5 fruit fly cellular contexts compared by ENCODE assay signal in the genomic region with DNA sequence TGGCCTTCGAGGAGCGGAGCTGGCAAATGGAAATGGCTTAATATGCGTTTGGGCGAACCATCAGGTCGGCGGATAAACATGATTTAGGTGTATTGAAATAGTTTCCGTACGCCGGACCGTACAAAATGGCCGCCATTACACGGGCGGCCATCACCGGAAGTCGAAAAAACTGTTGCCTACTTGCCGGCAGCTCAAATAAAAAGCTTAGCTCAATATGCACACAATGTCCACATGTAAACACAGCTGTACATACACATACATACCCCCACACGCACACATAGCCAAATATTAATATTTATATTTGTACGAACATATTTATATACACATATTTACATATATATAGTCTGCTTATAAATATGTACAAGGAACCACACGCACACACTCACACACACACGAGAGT.
TF ChIP-seq lines count a peak whose summit lies in the region.

No protein-coding gene starts in this region.

- TF ChIP-seq CTCF in whole organism, embryonic (GFP tag; optimal IDR thresholded peaks at IDR 0.05; lab: Kevin White, UChicago): no peak

TF ChIP-seq in whole organism, adult, 20 proteins besides CTCF, POLR2A, EP300 and RAD21:
- TF ChIP-seq bab1 (GFP tag; optimal IDR thresholded peaks at IDR 0.05; lab: Kevin White, UChicago) (peak; percentile 1), Mnt (GFP tag; optimal IDR thresholded peaks at IDR 0.05; lab: Kevin White, UChicago) (no peak)

TF ChIP-seq in whole organism, embryonic, 481 proteins besides CTCF, POLR2A, EP300 and RAD21 (continues in another document):
- TF ChIP-seq CG7839 (tag; optimal IDR thresholded peaks at IDR 0.05; lab: Kevin White, UChicago): peak; percentile 28
- TF ChIP-seq Xbp1 (GFP tag; optimal IDR thresholded peaks at IDR 0.05; lab: Kevin White, UChicago): peak; percentile 26
- peak; percentile 28; the same call in 1 of the 2 replicates for TF ChIP-seq CG4360 (GFP tag; IDR thresholded peaks at IDR 0.05; lab: Robert Waterston, UW)
- peak; percentile 41 for TF ChIP-seq CG17568 (GFP tag; optimal IDR thresholded peaks at IDR 0.05; lab: Kevin White, UChicago)
- TF ChIP-seq HLH3B (GFP tag; IDR thresholded peaks at IDR 0.05; lab: Robert Waterston, UW): peak; percentile 51; the same call in 1 of the 2 replicates
- TF ChIP-seq CG1233 (GFP tag; optimal IDR thresholded peaks at IDR 0.05; lab: Kevin White, UChicago): peak; percentile 42
- no peak for TF ChIP-seq zf30C (GFP tag; optimal IDR thresholded peaks at IDR 0.05; lab: Kevin White, UChicago)
- TF ChIP-seq chm (GFP tag; IDR thresholded peaks at IDR 0.05; lab: Robert Waterston, UW): peak; percentile 76
- TF ChIP-seq slp2 (GFP tag; optimal IDR thresholded peaks at IDR 0.05; lab: Kevin White, UChicago): no peak
- no peak for TF ChIP-seq pnt (GFP tag; optimal IDR thresholded peaks at IDR 0.05; lab: Kevin White, UChicago)
- peak; percentile 31 for TF ChIP-seq Vsx1 (GFP tag; optimal IDR thresholded peaks at IDR 0.05; lab: Kevin White, UChicago)
- peak; percentile 40 for TF ChIP-seq CG17359 (tag; optimal IDR thresholded peaks at IDR 0.05; lab: Kevin White, UChicago)
- TF ChIP-seq chif (GFP tag; optimal IDR thresholded peaks at IDR 0.05; lab: Kevin White, UChicago): no peak
- peak; percentile 25 for TF ChIP-seq CG7556 (GFP tag; optimal IDR thresholded peaks at IDR 0.05; lab: Kevin White, UChicago)
- TF ChIP-seq Gug (GFP tag; IDR thresholded peaks at IDR 0.05; lab: Robert Waterston, UW): no peak
- TF ChIP-seq zfh2 (GFP tag; optimal IDR thresholded peaks at IDR 0.05; lab: Kevin White, UChicago): no peak
- TF ChIP-seq CG11695 (GFP tag; IDR thresholded peaks at IDR 0.05; lab: Robert Waterston, UW): 0 out of 3 replicates have a peak, but pooled peaks have one; percentile 41
- TF ChIP-seq Hr39 (optimal IDR thresholded peaks at IDR 0.05; lab: Kevin White, UChicago): no peak
- peak; percentile 35 for TF ChIP-seq CG12391 (tag; optimal IDR thresholded peaks at IDR 0.05; lab: Kevin White, UChicago)
- TF ChIP-seq Med (GFP tag; lab: Kevin White, UChicago): peak; percentile 91
- TF ChIP-seq CG10209 (GFP tag; optimal IDR thresholded peaks at IDR 0.05; lab: Kevin White, UChicago): peak; percentile 43

TF ChIP-seq in whole organism, prepupa, 60 proteins besides CTCF, POLR2A, EP300 and RAD21 (continues in another document):
- no peak for TF ChIP-seq Hr39 (GFP tag; optimal IDR thresholded peaks at IDR 0.05; lab: Kevin White, UChicago)
- TF ChIP-seq CG8632 (GFP tag; optimal IDR thresholded peaks at IDR 0.05; lab: Kevin White, UChicago): peak; percentile 2
- TF ChIP-seq net (GFP tag; optimal IDR thresholded peaks at IDR 0.05; lab: Kevin White, UChicago): peak; percentile 33
- no peak for TF ChIP-seq fd59A (GFP tag; optimal IDR thresholded peaks at IDR 0.05; lab: Kevin White, UChicago)
- TF ChIP-seq Sox102F (GFP tag; optimal IDR thresholded peaks at IDR 0.05; lab: Kevin White, UChicago): no peak
- no peak for TF ChIP-seq CG8119 (GFP tag; IDR thresholded peaks at IDR 0.05; lab: Robert Waterston, UW)
- no peak for TF ChIP-seq Gug (GFP tag; IDR thresholded peaks at IDR 0.05; lab: Robert Waterston, UW)
- TF ChIP-seq CG10669 (GFP tag; optimal IDR thresholded peaks at IDR 0.05; lab: Kevin White, UChicago): no peak
- no peak for TF ChIP-seq Eip93F (GFP tag; optimal IDR thresholded peaks at IDR 0.05; lab: Kevin White, UChicago)
- no peak for TF ChIP-seq CG32006 (GFP tag; optimal IDR thresholded peaks at IDR 0.05; lab: Kevin White, UChicago)
- TF ChIP-seq Eip78C (GFP tag; lab: Kevin White, UChicago): peak; percentile 70
- no peak for TF ChIP-seq Lpt (GFP tag; optimal IDR thresholded peaks at IDR 0.05; lab: Kevin White, UChicago)
- peak; percentile 49 for TF ChIP-seq CG1621 (tag; optimal IDR thresholded peaks at IDR 0.05; lab: Kevin White, UChicago)
- peak; percentile 56; the same call in 2 of the 3 replicates for TF ChIP-seq eg (GFP tag; IDR thresholded peaks at IDR 0.05; lab: Robert Waterston, UW)
- TF ChIP-seq achi (GFP tag; optimal IDR thresholded peaks at IDR 0.05; lab: Kevin White, UChicago): peak; percentile 38
- TF ChIP-seq CG11762 (GFP tag; optimal IDR thresholded peaks at IDR 0.05; lab: Kevin White, UChicago; ENCODE audit: insufficient read depth): no peak
- 0 out of 3 replicates have a peak, but pooled peaks have one; percentile 19 for TF ChIP-seq CG6163 (GFP tag; IDR thresholded peaks at IDR 0.05; lab: Robert Waterston, UW)
- no peak for TF ChIP-seq Smox (GFP tag; optimal IDR thresholded peaks at IDR 0.05; lab: Kevin White, UChicago)
- no peak for TF ChIP-seq ss (GFP tag; optimal IDR thresholded peaks at IDR 0.05; lab: Kevin White, UChicago)
- no peak for TF ChIP-seq acj6 (GFP tag; optimal IDR thresholded peaks at IDR 0.05; lab: Kevin White, UChicago)
- TF ChIP-seq lz (GFP tag; optimal IDR thresholded peaks at IDR 0.05; lab: Kevin White, UChicago): no peak
- TF ChIP-seq topi (GFP tag; optimal IDR thresholded peaks at IDR 0.05; lab: Kevin White, UChicago): peak; percentile 6

TF ChIP-seq in whole organism, pupa, 21 proteins besides CTCF, POLR2A, EP300 and RAD21:
- no peak for TF ChIP-seq EcR (GFP tag; optimal IDR thresholded peaks at IDR 0.05; lab: Kevin White, UChicago)
- peak; percentile 17 for TF ChIP-seq Pif1A (GFP tag; optimal IDR thresholded peaks at IDR 0.05; lab: Kevin White, UChicago)
- no peak for TF ChIP-seq CG15710 (tag; optimal IDR thresholded peaks at IDR 0.05; lab: Kevin White, UChicago)
- TF ChIP-seq CG8301 (tag; optimal IDR thresholded peaks at IDR 0.05; lab: Kevin White, UChicago): no peak
- TF ChIP-seq CG10348 (GFP tag; IDR thresholded peaks at IDR 0.05; lab: Robert Waterston, UW): no peak
- no peak for TF ChIP-seq CG14655 (GFP tag; optimal IDR thresholded peaks at IDR 0.05; lab: Kevin White, UChicago)
- TF ChIP-seq CG8159 (tag; optimal IDR thresholded peaks at IDR 0.05; lab: Kevin White, UChicago): no peak
- TF ChIP-seq Pif1B (GFP tag; optimal IDR thresholded peaks at IDR 0.05; lab: Kevin White, UChicago): no peak
- TF ChIP-seq Snoo (tag; optimal IDR thresholded peaks at IDR 0.05; lab: Kevin White, UChicago): peak; percentile 40
- TF ChIP-seq CG34367 (tag; optimal IDR thresholded peaks at IDR 0.05; lab: Kevin White, UChicago): no peak
- TF ChIP-seq rn (GFP tag; IDR thresholded peaks at IDR 0.05; lab: Robert Waterston, UW): no peak
- TF ChIP-seq CG32121 (GFP tag; IDR thresholded peaks at IDR 0.05; lab: Robert Waterston, UW): no peak
- TF ChIP-seq CG17806 (tag; optimal IDR thresholded peaks at IDR 0.05; lab: Kevin White, UChicago): no peak
- no peak for TF ChIP-seq CG9948 (tag; optimal IDR thresholded peaks at IDR 0.05; lab: Kevin White, UChicago)
- peak; percentile 43; the same call in 1 of the 3 replicates for TF ChIP-seq fd96Ca (GFP tag; IDR thresholded peaks at IDR 0.05; lab: Robert Waterston, UW)
- peak; percentile 31; the same call in 1 of the 2 replicates for TF ChIP-seq Ets98B (GFP tag; IDR thresholded peaks at IDR 0.05; lab: Robert Waterston, UW)
- no peak for TF ChIP-seq CG13204 (GFP tag; optimal IDR thresholded peaks at IDR 0.05; lab: Kevin White, UChicago)
- TF ChIP-seq gl (tag; optimal IDR thresholded peaks at IDR 0.05; lab: Kevin White, UChicago): no peak
- TF ChIP-seq D1 (tag; optimal IDR thresholded peaks at IDR 0.05; lab: Kevin White, UChicago): no peak
- no peak for TF ChIP-seq CG12605 (GFP tag; IDR thresholded peaks at IDR 0.05; lab: Robert Waterston, UW)
- peak; percentile 85; the same call in 2 of the 3 replicates for TF ChIP-seq CG4496 (GFP tag; IDR thresholded peaks at IDR 0.05; lab: Robert Waterston, UW)

TF ChIP-seq in whole organism, wandering third instar larva, 38 proteins besides CTCF, POLR2A, EP300 and RAD21:
- peak; percentile 25 for TF ChIP-seq rgr (GFP tag; optimal IDR thresholded peaks at IDR 0.05; lab: Kevin White, UChicago)
- TF ChIP-seq Jra (GFP tag; optimal IDR thresholded peaks at IDR 0.05; lab: Kevin White, UChicago): no peak
- TF ChIP-seq Hr83 (GFP tag; optimal IDR thresholded peaks at IDR 0.05; lab: Kevin White, UChicago; ENCODE audit: poor library complexity, severe bottlenecking): peak; percentile 19
